Worm (Caenorhabditis elegans) whole organism, mixed stage, embryonic: ENCODE results near the gene glb-32.

Experiments used
- M03D4.4 ChIP-seq: sonication (generic microtip); optimal IDR thresholded peaks from 2 replicates; lab custom pipeline; 2017; ENCODE audit warnings: mild to moderate bottlenecking, missing genetic modification characterization, missing compliant biosample characterization
- blmp-1 ChIP-seq: fragments of 150-350 bp; optimal IDR thresholded peaks from 2 replicates; lab custom pipeline; 2014; ENCODE audit warnings: missing biosample characterization, missing genetic modification characterization
- ces-1 ChIP-seq: fragments of 150-350 bp; optimal IDR thresholded peaks from 2 replicates; lab custom pipeline; 2014; ENCODE audit warnings: missing biosample characterization, missing genetic modification reagents, missing genetic modification characterization
- ham-2 ChIP-seq: fragments of 200-800 bp; sonication (Bioruptor generic); optimal IDR thresholded peaks from 2 replicates; lab custom pipeline; 2018; ENCODE audit warnings: mild to moderate bottlenecking, missing genetic modification characterization, missing compliant biosample characterization
- lin-32 ChIP-seq: fragments of 200-800 bp; sonication (Bioruptor generic); optimal IDR thresholded peaks from 2 replicates; lab custom pipeline; 2018; ENCODE audit warnings: mild to moderate bottlenecking, missing genetic modification characterization, missing compliant biosample characterization
- lsy-2 ChIP-seq: fragments of 150-350 bp; optimal IDR thresholded peaks from 2 replicates; lab custom pipeline; 2014; ENCODE audit warnings: missing biosample characterization, missing genetic modification characterization
- nhr-237 ChIP-seq: fragments of 150-350 bp; optimal IDR thresholded peaks from 2 replicates; lab custom pipeline; 2014; ENCODE audit warnings: missing biosample characterization, missing genetic modification characterization
- nhr-28 ChIP-seq: fragments of 150-350 bp; optimal IDR thresholded peaks from 2 replicates; lab custom pipeline; 2014; ENCODE audit warnings: missing biosample characterization, missing genetic modification characterization
- pha-4 ChIP-seq: fragments of 150-350 bp; optimal IDR thresholded peaks from 2 replicates; lab custom pipeline; 2018; ENCODE audit warnings: missing biosample characterization, missing genetic modification reagents, missing genetic modification characterization
- snpc-4 ChIP-seq: fragments of 150-350 bp; optimal IDR thresholded peaks from 2 replicates; lab custom pipeline; 2014; ENCODE audit warnings: missing biosample characterization, missing genetic modification characterization
- unc-39 ChIP-seq: fragments of 150-350 bp; optimal IDR thresholded peaks from 2 replicates; lab custom pipeline; 2014; ENCODE audit warnings: missing biosample characterization, missing genetic modification characterization
- unc-62 ChIP-seq: fragments of 150-350 bp; optimal IDR thresholded peaks from 2 replicates; lab custom pipeline; 2014; ENCODE audit warnings: missing biosample characterization, missing genetic modification reagents, missing genetic modification characterization
- ztf-11 ChIP-seq: fragments of 150-350 bp; optimal IDR thresholded peaks from 2 replicates; lab custom pipeline; 2014; ENCODE audit warnings: missing biosample characterization, missing genetic modification characterization

- TF ChIP-seq pha-4 (tag; lab: Kevin White, UChicago): peak; percentile 42
- TF ChIP-seq M03D4.4 (tag; lab: Kevin White, UChicago): no peak
- TF ChIP-seq snpc-4 (tag; lab: Kevin White, UChicago): no peak
- TF ChIP-seq lin-32: no peak
- peak; percentile 63 for TF ChIP-seq lsy-2 (tag; lab: Kevin White, UChicago)
- TF ChIP-seq ham-2 (GFP tag; lab: Kevin White, UChicago): no peak
- TF ChIP-seq blmp-1 (tag; lab: Kevin White, UChicago): peak; percentile 88
- peak; percentile 10 for TF ChIP-seq ztf-11 (tag; lab: Kevin White, UChicago)
- peak; percentile 73 for TF ChIP-seq unc-62 (GFP tag; lab: Kevin White, UChicago)
- peak; percentile 92 for TF ChIP-seq nhr-237
- TF ChIP-seq nhr-28 (tag; lab: Kevin White, UChicago): no peak
- peak; percentile 87 for TF ChIP-seq ces-1 (GFP tag; lab: Kevin White, UChicago)
- TF ChIP-seq unc-39 (tag; lab: Kevin White, UChicago): no peak
Observed at ce11 chrV:5049333-5049942, 39.9 kb downstream of the glb-32 start, which contains the start of the genes pqn-51 and K11D12.14.
